Fruit fly (Drosophila melanogaster): Measurements from ENCODE around the gene CG42258.
A peak's percentile ranks its signal among the peaks of the same experiment; 100 is the strongest.

The CG42258 gene

DNA sequence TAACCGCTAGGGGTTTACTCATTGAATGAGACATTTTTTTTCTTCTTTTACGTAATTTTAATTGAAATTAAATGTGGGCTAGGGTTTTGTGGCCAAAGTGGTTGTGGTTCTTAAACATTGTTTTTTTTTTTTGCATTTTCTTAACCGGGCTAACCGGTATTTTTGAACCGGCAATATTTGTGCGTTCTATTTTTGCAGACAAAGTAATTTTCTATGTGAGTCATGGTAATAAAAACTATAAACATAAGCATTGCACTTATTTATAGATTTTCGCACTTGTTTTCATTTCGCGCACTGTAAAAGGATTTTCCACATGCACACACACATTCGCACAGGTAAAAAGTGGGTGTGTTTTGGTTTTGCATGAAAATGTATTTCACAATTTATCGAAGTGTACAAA is 1.1 kb upstream of the CG42258 start:
- TF ChIP-seq tai (GFP tag; optimal IDR thresholded peaks at IDR 0.05): no peak
- no peak for TF ChIP-seq sv (GFP tag; optimal IDR thresholded peaks at IDR 0.05)
- no peak for TF ChIP-seq fru (GFP tag; optimal IDR thresholded peaks at IDR 0.05)
- TF ChIP-seq CG9705 (GFP tag; optimal IDR thresholded peaks at IDR 0.05): no peak
- TF ChIP-seq Dif (GFP tag; optimal IDR thresholded peaks at IDR 0.05; ENCODE audit: partially characterized antibody): no peak
- no peak for TF ChIP-seq h (GFP tag; optimal IDR thresholded peaks at IDR 0.05)
- TF ChIP-seq sage (GFP tag; optimal IDR thresholded peaks at IDR 0.05): no peak
- TF ChIP-seq ey (GFP tag; optimal IDR thresholded peaks at IDR 0.05): no peak
- no peak for TF ChIP-seq Sp1 (GFP tag; optimal IDR thresholded peaks at IDR 0.05)
- no peak for TF ChIP-seq CG32264 (GFP tag; optimal IDR thresholded peaks at IDR 0.05)
- no peak for TF ChIP-seq Jra (GFP tag; optimal IDR thresholded peaks at IDR 0.05)
- no peak for TF ChIP-seq dl (GFP tag; optimal IDR thresholded peaks at IDR 0.05; ENCODE audit: insufficient read depth in 1 of 2, partially characterized antibody in 2 of 2)
- no peak for TF ChIP-seq foxo (GFP tag; optimal IDR thresholded peaks at IDR 0.05)
- TF ChIP-seq brk (GFP tag; optimal IDR thresholded peaks at IDR 0.05): no peak
- no peak for TF ChIP-seq Abd-B (GFP tag; optimal IDR thresholded peaks at IDR 0.05)
- no peak for TF ChIP-seq Vsx2 (GFP tag; optimal IDR thresholded peaks at IDR 0.05; ENCODE audit: partially characterized antibody)
- TF ChIP-seq CrebA (GFP tag; optimal IDR thresholded peaks at IDR 0.05; ENCODE audit: borderline replicate concordance): no peak
- TF ChIP-seq pan (optimal IDR thresholded peaks at IDR 0.05): no peak
- no peak for TF ChIP-seq Mio (GFP tag; optimal IDR thresholded peaks at IDR 0.05)
- TF ChIP-seq OdsH (GFP tag; optimal IDR thresholded peaks at IDR 0.05): no peak

DNA sequence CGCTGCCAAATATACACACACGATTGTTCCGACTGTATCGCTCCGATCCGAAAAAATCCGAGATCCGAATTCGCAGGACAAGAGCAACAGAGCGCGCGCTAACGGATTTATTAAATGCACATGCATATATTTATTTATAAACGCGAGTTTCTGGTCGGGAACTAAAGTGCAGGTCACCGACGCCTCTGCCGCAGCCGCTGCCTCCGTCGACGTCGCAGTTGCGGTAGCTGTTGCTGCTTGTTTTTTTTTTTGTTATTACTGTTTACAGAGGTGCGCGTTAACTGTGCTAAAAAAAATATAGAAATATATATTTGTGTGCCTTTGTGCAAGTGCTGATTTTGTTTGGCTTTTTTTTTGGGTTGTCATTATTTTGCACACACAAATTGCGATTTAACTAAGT is 232 bp downstream of the CG42258 start:
- TF ChIP-seq sv (GFP tag; optimal IDR thresholded peaks at IDR 0.05) (no peak), GATAd (GFP tag; optimal IDR thresholded peaks at IDR 0.05) (no peak), Vsx2 (GFP tag; optimal IDR thresholded peaks at IDR 0.05; ENCODE audit: partially characterized antibody) (no peak), dl (GFP tag; optimal IDR thresholded peaks at IDR 0.05; ENCODE audit: insufficient read depth in 1 of 2, partially characterized antibody in 2 of 2) (no peak), Myc (optimal IDR thresholded peaks at IDR 0.05) (no peak), dsf (GFP tag; optimal IDR thresholded peaks at IDR 0.05; ENCODE audit: borderline replicate concordance) (no peak), CG9705 (GFP tag; optimal IDR thresholded peaks at IDR 0.05) (no peak), sage (GFP tag; optimal IDR thresholded peaks at IDR 0.05) (no peak), N (GFP tag; optimal IDR thresholded peaks at IDR 0.05) (no peak), ey (GFP tag; optimal IDR thresholded peaks at IDR 0.05) (no peak), CG32264 (GFP tag; optimal IDR thresholded peaks at IDR 0.05) (no peak), Dfd (GFP tag; optimal IDR thresholded peaks at IDR 0.05) (no peak), Hnf4 (GFP tag; optimal IDR thresholded peaks at IDR 0.05) (no peak), Mio (GFP tag; optimal IDR thresholded peaks at IDR 0.05) (no peak), dmrt93B (GFP tag; optimal IDR thresholded peaks at IDR 0.05) (no peak), Sp1 (GFP tag; optimal IDR thresholded peaks at IDR 0.05) (no peak), Hr78 (GFP tag; optimal IDR thresholded peaks at IDR 0.05) (no peak)

DNA sequence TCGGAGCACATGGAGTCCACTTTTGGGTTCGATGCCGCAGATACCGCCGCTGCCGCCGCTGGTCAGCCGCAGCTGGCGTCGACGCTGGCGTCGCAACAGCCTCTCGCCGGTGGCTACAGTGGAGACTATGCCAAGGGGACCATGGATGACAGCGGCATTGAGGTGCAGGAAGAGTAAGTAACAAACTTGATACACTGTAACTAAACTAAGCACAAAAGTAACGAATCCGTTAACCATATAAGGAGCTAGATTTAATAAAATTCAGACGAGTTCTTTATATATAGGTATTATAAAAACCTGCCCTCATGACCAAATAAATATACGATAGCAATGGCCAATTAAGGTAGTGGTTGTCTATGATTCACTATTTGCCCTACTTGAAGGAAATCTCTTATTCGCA is 2.0 kb downstream of the CG42258 start:
- no peak for TF ChIP-seq woc (GFP tag; optimal IDR thresholded peaks at IDR 0.05)
- no peak for TF ChIP-seq CrebA (GFP tag; optimal IDR thresholded peaks at IDR 0.05; ENCODE audit: borderline replicate concordance)
- TF ChIP-seq psq (GFP tag; optimal IDR thresholded peaks at IDR 0.05): no peak
- no peak for TF ChIP-seq Abd-B (GFP tag; optimal IDR thresholded peaks at IDR 0.05)
- no peak for TF ChIP-seq dmrt93B (GFP tag; optimal IDR thresholded peaks at IDR 0.05)
- no peak for TF ChIP-seq HLH106 (tag; optimal IDR thresholded peaks at IDR 0.05)
- TF ChIP-seq sv (GFP tag; optimal IDR thresholded peaks at IDR 0.05): no peak
- TF ChIP-seq tai (GFP tag; optimal IDR thresholded peaks at IDR 0.05): no peak
- no peak for TF ChIP-seq fru (GFP tag; optimal IDR thresholded peaks at IDR 0.05)
- TF ChIP-seq GATAd (GFP tag; optimal IDR thresholded peaks at IDR 0.05): no peak
- no peak for TF ChIP-seq Hnf4 (GFP tag; optimal IDR thresholded peaks at IDR 0.05)
- TF ChIP-seq Vsx2 (GFP tag; optimal IDR thresholded peaks at IDR 0.05; ENCODE audit: partially characterized antibody): no peak
- TF ChIP-seq Sp1 (GFP tag; optimal IDR thresholded peaks at IDR 0.05): no peak
- no peak for TF ChIP-seq br (GFP tag; optimal IDR thresholded peaks at IDR 0.05)
- no peak for TF ChIP-seq ey (GFP tag; optimal IDR thresholded peaks at IDR 0.05)

DNA sequence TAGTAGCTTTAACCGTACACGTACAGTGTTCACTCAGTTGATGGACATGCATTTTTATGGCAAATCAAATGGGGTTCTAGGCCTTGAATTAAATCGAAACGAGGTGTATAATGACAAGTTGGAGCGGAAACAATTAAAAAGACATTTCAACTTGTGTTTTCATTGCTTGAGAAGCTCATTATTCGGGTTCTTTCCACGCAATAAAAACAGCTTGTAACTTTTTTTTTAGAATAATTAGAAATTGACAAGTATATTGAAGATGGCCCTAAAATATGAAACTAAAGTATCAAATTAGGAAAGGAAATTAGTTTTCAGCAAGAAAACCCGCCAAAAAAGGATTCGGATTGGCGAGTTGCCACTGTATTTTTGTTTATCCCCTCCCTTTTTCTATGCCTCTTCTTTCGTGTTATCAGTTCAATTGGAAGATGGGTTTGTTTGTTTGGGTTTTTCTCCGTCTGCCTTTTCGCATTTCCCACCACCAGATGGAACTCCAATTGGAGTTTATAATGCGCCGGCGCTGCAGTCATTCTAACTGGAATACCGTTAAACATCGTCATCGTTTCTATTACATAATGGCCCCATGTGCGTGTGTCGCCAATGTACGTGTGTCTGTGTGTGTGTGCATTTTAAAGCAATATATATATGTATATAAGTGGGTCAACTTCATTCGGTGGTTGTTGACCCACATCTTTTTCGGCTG is 3.4 kb downstream of the CG42258 start:
- TF ChIP-seq ey (GFP tag; optimal IDR thresholded peaks at IDR 0.05) (peak; percentile 0), CG32264 (GFP tag; optimal IDR thresholded peaks at IDR 0.05) (no peak), Hr78 (GFP tag; optimal IDR thresholded peaks at IDR 0.05) (no peak), Abd-B (GFP tag; optimal IDR thresholded peaks at IDR 0.05) (no peak), CG9705 (GFP tag; optimal IDR thresholded peaks at IDR 0.05) (no peak), HLH106 (tag; optimal IDR thresholded peaks at IDR 0.05) (no peak), Rel (GFP tag; optimal IDR thresholded peaks at IDR 0.05) (no peak), Rel (tag; optimal IDR thresholded peaks at IDR 0.05) (no peak), foxo (GFP tag; optimal IDR thresholded peaks at IDR 0.05) (peak in 1 of 2 experiments; percentile 13), Vsx2 (GFP tag; optimal IDR thresholded peaks at IDR 0.05; ENCODE audit: partially characterized antibody) (no peak), Dfd (GFP tag; optimal IDR thresholded peaks at IDR 0.05) (no peak), sage (GFP tag; optimal IDR thresholded peaks at IDR 0.05) (no peak), rgr (GFP tag; optimal IDR thresholded peaks at IDR 0.05) (no peak), Sp1 (GFP tag; optimal IDR thresholded peaks at IDR 0.05) (no peak)

All from whole organism, wandering third instar larva.